Fruit fly (Drosophila melanogaster) whole organism, prepupa: ENCODE results near the gene Polr3E.

Experiments
- Blimp-1 ChIP-seq: fragments of 200-800 bp; sonication (Bioruptor generic); optimal IDR thresholded peaks from 3 replicates; lab custom pipeline; 2017; ENCODE audit warnings: missing biosample characterization, missing genetic modification characterization, mild to moderate bottlenecking, moderate library complexity, missing genetic modification reagents
- CG10631 ChIP-seq: fragments of 200-800 bp; sonication (Bioruptor generic); optimal IDR thresholded peaks from 2 replicates; lab custom pipeline; 2016; ENCODE audit warnings: missing biosample characterization, missing genetic modification characterization
- CG11294 ChIP-seq: fragments of 200-800 bp; sonication (Bioruptor generic); IDR thresholded peaks from 2 replicates; pipeline ENCODE4 v1.3.6; 2022; ENCODE audit warnings: missing biosample characterization, missing genetic modification characterization
- CG11762 ChIP-seq: fragments of 200-800 bp; sonication (Bioruptor generic); optimal IDR thresholded peaks from 3 replicates; lab custom pipeline; 2016; ENCODE audit warnings: missing biosample characterization, missing genetic modification characterization; ENCODE audit not compliant: insufficient read depth
- CG15336 ChIP-seq: fragments of 200-800 bp; sonication (Bioruptor generic); IDR thresholded peaks from 2 replicates; pipeline ENCODE4 v1.3.6; 2022; ENCODE audit warnings: missing biosample characterization, missing genetic modification characterization
- CG1621 ChIP-seq: fragments of 200-800 bp; sonication (Bioruptor generic); optimal IDR thresholded peaks from 3 replicates; lab custom pipeline; 2018; ENCODE audit warnings: missing biosample characterization, mild to moderate bottlenecking, missing genetic modification characterization
- CG16779 ChIP-seq: fragments of 200-800 bp; sonication (Bioruptor generic); optimal IDR thresholded peaks from 3 replicates; lab custom pipeline; 2017; ENCODE audit warnings: missing biosample characterization, mild to moderate bottlenecking, missing genetic modification characterization
- CG3032 ChIP-seq: fragments of 200-800 bp; optimal IDR thresholded peaks from 2 replicates; lab custom pipeline; 2019; ENCODE audit warnings: missing biosample characterization, mild to moderate bottlenecking, missing genetic modification characterization, moderate library complexity
- CG34406 ChIP-seq: fragments of 200-800 bp; sonication (Bioruptor generic); optimal IDR thresholded peaks from 3 replicates; lab custom pipeline; 2016; ENCODE audit warnings: missing biosample characterization, missing genetic modification characterization
- CG3919 ChIP-seq: fragments of 200-800 bp; sonication (Bioruptor generic); optimal IDR thresholded peaks from 3 replicates; lab custom pipeline; 2016; ENCODE audit warnings: missing biosample characterization, missing genetic modification characterization
- CG4318 ChIP-seq: fragments of 200-800 bp; sonication (Bioruptor generic); optimal IDR thresholded peaks from 3 replicates; lab custom pipeline; 2017; ENCODE audit warnings: missing biosample characterization, mild to moderate bottlenecking, missing genetic modification characterization
- CG6163 ChIP-seq: fragments of 200-800 bp; sonication (Bioruptor generic); IDR thresholded peaks from 3 replicates; pipeline ENCODE4 v1.3.6; 2022; ENCODE audit warnings: missing biosample characterization, missing genetic modification characterization
- CG6792 ChIP-seq: fragments of 200-800 bp; sonication (Bioruptor generic); optimal IDR thresholded peaks from 3 replicates; lab custom pipeline; 2016; ENCODE audit warnings: missing biosample characterization, missing genetic modification characterization
- CG6808 ChIP-seq: fragments of 200-800 bp; sonication (Bioruptor generic); optimal IDR thresholded peaks from 3 replicates; lab custom pipeline; 2017; ENCODE audit warnings: missing biosample characterization, missing genetic modification characterization, mild to moderate bottlenecking, moderate library complexity, missing genetic modification reagents
- CG7368 ChIP-seq: fragments of 200-800 bp; sonication (Bioruptor generic); optimal IDR thresholded peaks from 3 replicates; lab custom pipeline; 2016; ENCODE audit warnings: missing biosample characterization, missing genetic modification characterization
- Eip78C ChIP-seq: fragments of 200-800 bp; sonication (Bioruptor generic); peaks from one replicate; lab custom pipeline; 2016; ENCODE audit warnings: missing biosample characterization, missing genetic modification characterization
- Eip93F ChIP-seq: fragments of 200-800 bp; sonication (Bioruptor generic); optimal IDR thresholded peaks from 2 replicates; lab custom pipeline; 2016; ENCODE audit warnings: missing biosample characterization, mild to moderate bottlenecking, missing genetic modification characterization
- Hr4 ChIP-seq: fragments of 200-800 bp; sonication (Bioruptor generic); optimal IDR thresholded peaks from 3 replicates; lab custom pipeline; 2016; ENCODE audit warnings: missing biosample characterization, missing genetic modification characterization
- Lpt ChIP-seq: fragments of 200-800 bp; sonication (Bioruptor generic); optimal IDR thresholded peaks from 3 replicates; lab custom pipeline; 2016; ENCODE audit warnings: missing biosample characterization, missing genetic modification characterization
- Met ChIP-seq: fragments of 200-800 bp; sonication (Bioruptor generic); optimal IDR thresholded peaks from 3 replicates; lab custom pipeline; 2016; ENCODE audit warnings: missing biosample characterization, missing genetic modification characterization
- OdsH ChIP-seq: fragments of 200-800 bp; sonication (Bioruptor generic); optimal IDR thresholded peaks from 3 replicates; lab custom pipeline; 2016; ENCODE audit warnings: missing biosample characterization, missing genetic modification characterization
- Smox ChIP-seq: fragments of 200-800 bp; sonication (Bioruptor generic); optimal IDR thresholded peaks from 3 replicates; lab custom pipeline; 2016; ENCODE audit warnings: missing biosample characterization, missing genetic modification characterization
- acj6 ChIP-seq: fragments of 200-800 bp; sonication (Bioruptor generic); optimal IDR thresholded peaks from 3 replicates; lab custom pipeline; 2016; ENCODE audit warnings: missing biosample characterization, missing genetic modification characterization
- dac ChIP-seq: fragments of 200-800 bp; sonication (Bioruptor generic); optimal IDR thresholded peaks from 2 replicates; lab custom pipeline; 2017; ENCODE audit warnings: missing biosample characterization, mild to moderate bottlenecking, missing genetic modification characterization
- dsx ChIP-seq: fragments of 200-800 bp; optimal IDR thresholded peaks from 3 replicates; lab custom pipeline; 2019; ENCODE audit warnings: missing biosample characterization, mild to moderate bottlenecking, missing genetic modification characterization, moderate library complexity; ENCODE audit not compliant: poor library complexity, severe bottlenecking
- eg ChIP-seq: fragments of 200-800 bp; sonication (Bioruptor generic); IDR thresholded peaks from 3 replicates; pipeline ENCODE4 v1.3.6; 2022; ENCODE audit warnings: missing biosample characterization, missing genetic modification characterization
- esn ChIP-seq: fragments of 200-800 bp; sonication (Bioruptor generic); optimal IDR thresholded peaks from 2 replicates; lab custom pipeline; 2016; ENCODE audit warnings: missing biosample characterization, mild to moderate bottlenecking, missing genetic modification characterization, moderate library complexity
- fd59A ChIP-seq: fragments of 200-800 bp; sonication (Bioruptor generic); optimal IDR thresholded peaks from 2 replicates; lab custom pipeline; 2017; ENCODE audit warnings: missing biosample characterization, mild to moderate bottlenecking, missing genetic modification characterization, missing genetic modification reagents
- fkh ChIP-seq: fragments of 200-800 bp; sonication (Bioruptor generic); optimal IDR thresholded peaks from 3 replicates; lab custom pipeline; 2017; ENCODE audit warnings: missing biosample characterization, mild to moderate bottlenecking, missing genetic modification characterization, moderate library complexity
- lz ChIP-seq: fragments of 200-800 bp; sonication (Bioruptor generic); optimal IDR thresholded peaks from 3 replicates; lab custom pipeline; 2016; ENCODE audit warnings: missing biosample characterization, missing genetic modification characterization
- net ChIP-seq: fragments of 200-800 bp; sonication (Bioruptor generic); optimal IDR thresholded peaks from 3 replicates; lab custom pipeline; 2016; ENCODE audit warnings: missing biosample characterization, missing genetic modification characterization
- spab ChIP-seq: fragments of 200-800 bp; sonication (Bioruptor generic); optimal IDR thresholded peaks from 2 replicates; lab custom pipeline; 2017; ENCODE audit warnings: missing biosample characterization, mild to moderate bottlenecking, missing genetic modification characterization, missing genetic modification reagents
- ss ChIP-seq, 2 experiments: fragments of 200-800 bp; sonication (Bioruptor generic); optimal IDR thresholded peaks; 2 replicates in 1 of 2; 3 replicates in 1 of 2; lab custom pipeline; 2017 to 2018; ENCODE audit warnings: mild to moderate bottlenecking in 2 of 2, missing biosample characterization in 2 of 2, missing genetic modification characterization in 2 of 2, moderate library complexity in 1 of 2
- svp ChIP-seq: fragments of 200-800 bp; sonication (Bioruptor generic); peaks from one replicate; lab custom pipeline; 2016; ENCODE audit warnings: missing biosample characterization, missing genetic modification characterization
- topi ChIP-seq: fragments of 200-800 bp; sonication (Bioruptor generic); optimal IDR thresholded peaks from 3 replicates; lab custom pipeline; 2016; ENCODE audit warnings: missing biosample characterization, missing genetic modification characterization
- vri ChIP-seq: fragments of 200-800 bp; sonication (Bioruptor generic); optimal IDR thresholded peaks from 3 replicates; lab custom pipeline; 2016; ENCODE audit warnings: missing biosample characterization, mild to moderate bottlenecking, missing genetic modification characterization

The Polr3E gene

DNA sequence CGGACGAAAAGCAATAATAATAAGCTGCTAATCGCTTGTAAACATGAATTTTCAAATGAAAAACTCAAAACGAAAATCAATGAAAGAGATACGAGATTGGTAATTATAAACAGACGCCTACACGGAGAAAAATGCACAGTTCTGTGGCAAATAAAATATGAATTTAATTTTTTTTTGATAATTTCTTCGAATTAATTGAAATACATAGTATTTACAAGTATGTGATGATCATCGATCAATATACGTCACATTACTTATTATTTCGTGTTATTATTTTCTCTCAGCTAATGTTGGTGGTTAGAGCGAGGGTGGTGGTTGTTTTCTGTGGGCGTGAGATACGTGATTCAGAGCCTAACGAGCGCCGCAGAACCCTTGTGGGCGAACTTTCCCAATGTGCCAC lies 22.1 kb downstream of the Polr3E start (continued):
- TF ChIP-seq dac (GFP tag; lab: Kevin White, UChicago): no peak
- TF ChIP-seq CG15336 (GFP tag; lab: Robert Waterston, UW): peak; percentile 76
- TF ChIP-seq Smox: peak; percentile 25
- TF ChIP-seq eg (GFP tag; lab: Robert Waterston, UW): peak; percentile 55
- TF ChIP-seq net: peak; percentile 44
- TF ChIP-seq Hr4 (GFP tag; lab: Kevin White, UChicago): peak; percentile 67
- TF ChIP-seq Blimp-1 (GFP tag; lab: Kevin White, UChicago): no peak
- peak; percentile 49 for TF ChIP-seq esn (GFP tag; lab: Kevin White, UChicago)
- TF ChIP-seq Met (GFP tag; lab: Kevin White, UChicago): peak; percentile 61
- TF ChIP-seq CG4318 (GFP tag; lab: Kevin White, UChicago): peak; percentile 35
- no peak for TF ChIP-seq spab (GFP tag; lab: Kevin White, UChicago)
- TF ChIP-seq CG34406: no peak
- no peak for TF ChIP-seq CG11294
- TF ChIP-seq fd59A: no peak
- TF ChIP-seq OdsH (GFP tag; lab: Kevin White, UChicago): peak; percentile 43
- TF ChIP-seq CG6808 (GFP tag; lab: Kevin White, UChicago): no peak
- no peak for TF ChIP-seq CG7368 (GFP tag; lab: Kevin White, UChicago)
- TF ChIP-seq ss (GFP tag; optimal IDR thresholded peaks at IDR 0.05; lab: Kevin White, UChicago): no peak
- TF ChIP-seq dsx (GFP tag; lab: Kevin White, UChicago): no peak
- TF ChIP-seq acj6 (GFP tag; lab: Kevin White, UChicago): peak; percentile 21
- TF ChIP-seq CG1621 (tag; lab: Kevin White, UChicago): no peak
- peak; percentile 62 for TF ChIP-seq Eip78C (GFP tag; lab: Kevin White, UChicago)
- TF ChIP-seq CG6163 (GFP tag; lab: Robert Waterston, UW): peak; percentile 41; the same call in 1 of the 3 replicates
- TF ChIP-seq CG16779: no peak
- peak; percentile 33 for TF ChIP-seq topi (GFP tag; lab: Kevin White, UChicago)
- TF ChIP-seq CG6792: no peak
- no peak for TF ChIP-seq fkh (GFP tag; lab: Kevin White, UChicago)
- TF ChIP-seq Lpt (GFP tag; lab: Kevin White, UChicago): peak; percentile 6
- peak; percentile 31 for TF ChIP-seq lz (GFP tag; lab: Kevin White, UChicago)
- peak; percentile 72 for TF ChIP-seq svp
- no peak for TF ChIP-seq CG10631 (GFP tag; lab: Kevin White, UChicago)
- no peak for TF ChIP-seq CG3919
- TF ChIP-seq vri (GFP tag; lab: Kevin White, UChicago): no peak
- TF ChIP-seq Eip93F (GFP tag; lab: Kevin White, UChicago): no peak
- TF ChIP-seq CG3032 (tag; lab: Kevin White, UChicago): no peak

DNA sequence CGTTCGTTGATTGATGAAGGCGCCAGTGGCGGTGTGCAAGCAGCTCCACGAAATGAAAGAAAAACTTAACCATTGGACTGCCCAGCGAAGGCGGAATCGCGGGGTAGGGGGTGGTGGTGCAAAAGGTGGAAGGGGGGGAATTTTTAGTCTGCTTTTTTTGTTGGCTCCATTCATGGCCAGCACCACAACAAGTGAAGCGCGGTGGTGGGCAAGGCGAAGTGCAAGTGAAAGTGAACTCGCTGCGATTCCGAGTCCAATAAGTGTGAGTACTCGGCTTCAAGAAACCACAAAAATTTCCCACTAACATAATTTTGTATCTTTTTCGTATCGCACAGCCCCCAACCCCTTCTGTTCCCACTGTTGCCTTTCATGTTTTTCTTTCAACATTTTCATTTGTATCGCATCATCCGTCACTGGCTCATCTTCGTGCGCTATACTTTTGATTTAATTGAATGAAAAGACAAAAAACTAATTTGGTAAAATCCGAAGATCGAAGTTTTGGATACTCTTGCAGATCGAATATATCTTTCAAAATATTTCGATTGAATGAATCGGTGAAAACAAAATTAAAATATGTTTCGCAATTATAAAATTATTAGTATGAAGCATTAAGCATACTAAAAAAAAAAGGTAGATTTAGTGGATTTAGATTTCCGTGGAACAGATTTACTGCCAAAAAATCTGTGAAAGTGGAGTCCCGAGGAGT lies 22.7 kb downstream of the Polr3E start:
- TF ChIP-seq Blimp-1 (GFP tag; lab: Kevin White, UChicago) (peak; percentile 91), dsx (GFP tag; lab: Kevin White, UChicago) (no peak), Eip78C (GFP tag; lab: Kevin White, UChicago) (peak; percentile 61), Eip93F (GFP tag; lab: Kevin White, UChicago) (no peak)

DNA sequence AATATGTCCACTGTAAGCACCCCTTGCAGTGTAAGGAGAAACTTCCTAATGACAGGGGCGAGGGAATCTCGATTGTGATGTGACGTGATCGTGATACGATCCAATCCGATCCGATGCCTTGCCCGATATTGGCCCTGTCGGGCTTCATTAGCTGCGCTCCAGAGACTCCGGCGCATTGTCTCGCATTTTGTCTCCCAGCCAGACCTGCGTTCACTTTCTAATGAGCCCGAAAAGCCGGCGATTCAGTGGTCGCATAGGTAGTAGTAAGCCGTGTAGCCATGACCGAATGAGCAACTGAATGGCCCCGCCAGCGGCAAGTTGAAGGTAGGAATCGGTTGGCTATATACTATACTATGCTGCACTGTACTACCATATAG lies 23.3 kb downstream of the Polr3E start:
- TF ChIP-seq Eip93F (GFP tag; lab: Kevin White, UChicago) (no peak), CG11762 (GFP tag; lab: Kevin White, UChicago) (no peak)
